Worm (Caenorhabditis elegans) whole organism, mixed stage, embryonic: ENCODE measurements around the gene lect-2.

Experiments
- M03D4.4 ChIP-seq: sonication (generic microtip); optimal IDR thresholded peaks from 2 replicates; lab custom pipeline; 2017; ENCODE audit warnings: mild to moderate bottlenecking, missing genetic modification characterization, missing compliant biosample characterization
- bed-3 ChIP-seq: fragments of 200-800 bp; sonication (Bioruptor generic); optimal IDR thresholded peaks from 3 replicates; lab custom pipeline; 2018; ENCODE audit warnings: mild to moderate bottlenecking, missing genetic modification characterization, moderate library complexity, missing compliant biosample characterization
- blmp-1 ChIP-seq: fragments of 150-350 bp; optimal IDR thresholded peaks from 2 replicates; lab custom pipeline; 2014; ENCODE audit warnings: missing biosample characterization, missing genetic modification characterization
- ceh-39 ChIP-seq: fragments of 150-350 bp; optimal IDR thresholded peaks from 2 replicates; lab custom pipeline; 2014; ENCODE audit warnings: missing biosample characterization, missing genetic modification characterization
- ceh-43 ChIP-seq: fragments of 200-800 bp; sonication (Bioruptor generic); optimal IDR thresholded peaks from 2 replicates; lab custom pipeline; 2018; ENCODE audit warnings: mild to moderate bottlenecking, missing genetic modification characterization, moderate library complexity, missing compliant biosample characterization
- ceh-83 ChIP-seq: fragments of 200-800 bp; sonication (Bioruptor generic); optimal IDR thresholded peaks from 2 replicates; lab custom pipeline; 2018; ENCODE audit warnings: mild to moderate bottlenecking, missing genetic modification characterization, missing compliant biosample characterization
- ces-1 ChIP-seq: fragments of 150-350 bp; optimal IDR thresholded peaks from 2 replicates; lab custom pipeline; 2014; ENCODE audit warnings: missing biosample characterization, missing genetic modification reagents, missing genetic modification characterization
- cnd-1 ChIP-seq: fragments of 200-800 bp; sonication (Bioruptor generic); optimal IDR thresholded peaks from 2 replicates; lab custom pipeline; 2018; ENCODE audit warnings: mild to moderate bottlenecking, missing genetic modification characterization, missing compliant biosample characterization
- drap-1 ChIP-seq: fragments of 200-800 bp; sonication (Bioruptor generic); optimal IDR thresholded peaks from 3 replicates; lab custom pipeline; 2018; ENCODE audit warnings: mild to moderate bottlenecking, missing genetic modification characterization, missing compliant biosample characterization
- elt-1 ChIP-seq: sonication (generic microtip); optimal IDR thresholded peaks from 2 replicates; lab custom pipeline; 2017; ENCODE audit warnings: missing genetic modification characterization, mild to moderate bottlenecking, missing compliant biosample characterization, antibody characterized with exemption, moderate library complexity, borderline replicate concordance; ENCODE audit not compliant: insufficient read depth
- elt-3 ChIP-seq: fragments of 150-350 bp; optimal IDR thresholded peaks from 2 replicates; lab custom pipeline; 2014; ENCODE audit warnings: missing biosample characterization, missing genetic modification characterization
- flh-1 ChIP-seq: fragments of 200-800 bp; sonication (Bioruptor generic); optimal IDR thresholded peaks from 2 replicates; lab custom pipeline; 2018; ENCODE audit warnings: mild to moderate bottlenecking, missing genetic modification characterization, moderate library complexity, missing compliant biosample characterization
- ham-2 ChIP-seq: fragments of 200-800 bp; sonication (Bioruptor generic); optimal IDR thresholded peaks from 2 replicates; lab custom pipeline; 2018; ENCODE audit warnings: mild to moderate bottlenecking, missing genetic modification characterization, missing compliant biosample characterization
- hlh-1 ChIP-seq: fragments of 150-350 bp; optimal IDR thresholded peaks from 2 replicates; lab custom pipeline; 2014; ENCODE audit warnings: missing biosample characterization, missing genetic modification reagents, missing genetic modification characterization
- lin-13 ChIP-seq: fragments of 150-350 bp; optimal IDR thresholded peaks from 2 replicates; lab custom pipeline; 2014; ENCODE audit warnings: missing biosample characterization, missing genetic modification characterization
- lin-32 ChIP-seq: fragments of 200-800 bp; sonication (Bioruptor generic); optimal IDR thresholded peaks from 2 replicates; lab custom pipeline; 2018; ENCODE audit warnings: mild to moderate bottlenecking, missing genetic modification characterization, missing compliant biosample characterization
- lsy-2 ChIP-seq: fragments of 150-350 bp; optimal IDR thresholded peaks from 2 replicates; lab custom pipeline; 2014; ENCODE audit warnings: missing biosample characterization, missing genetic modification characterization
- mab-5 ChIP-seq: fragments of 150-350 bp; optimal IDR thresholded peaks from 2 replicates; lab custom pipeline; 2014; ENCODE audit warnings: missing biosample characterization, missing genetic modification characterization
- mep-1 ChIP-seq: fragments of 150-350 bp; optimal IDR thresholded peaks from 2 replicates; lab custom pipeline; 2017; ENCODE audit warnings: missing biosample characterization, missing genetic modification reagents, missing genetic modification characterization, inconsistent platforms
- mls-2 ChIP-seq: sonication (generic microtip); optimal IDR thresholded peaks from 2 replicates; lab custom pipeline; 2016; ENCODE audit warnings: mild to moderate bottlenecking, missing genetic modification characterization, moderate library complexity, missing compliant biosample characterization
- nhr-12 ChIP-seq: fragments of 150-350 bp; optimal IDR thresholded peaks from 2 replicates; lab custom pipeline; 2014; ENCODE audit warnings: missing biosample characterization, missing genetic modification characterization
- nhr-2 ChIP-seq: fragments of 150-350 bp; optimal IDR thresholded peaks from 2 replicates; lab custom pipeline; 2014; ENCODE audit warnings: missing biosample characterization, missing genetic modification characterization
- nhr-237 ChIP-seq: fragments of 150-350 bp; optimal IDR thresholded peaks from 2 replicates; lab custom pipeline; 2014; ENCODE audit warnings: missing biosample characterization, missing genetic modification characterization
- nhr-28 ChIP-seq: fragments of 150-350 bp; optimal IDR thresholded peaks from 2 replicates; lab custom pipeline; 2014; ENCODE audit warnings: missing biosample characterization, missing genetic modification characterization
- nhr-76 ChIP-seq: sonication (generic microtip); optimal IDR thresholded peaks from 2 replicates; lab custom pipeline; 2017; ENCODE audit warnings: missing biosample characterization, missing genetic modification characterization
- pha-4 ChIP-seq: fragments of 150-350 bp; optimal IDR thresholded peaks from 2 replicates; lab custom pipeline; 2018; ENCODE audit warnings: missing biosample characterization, missing genetic modification reagents, missing genetic modification characterization
- sem-2 ChIP-seq: fragments of 200-800 bp; sonication (Bioruptor generic); optimal IDR thresholded peaks from 2 replicates; lab custom pipeline; 2018; ENCODE audit warnings: mild to moderate bottlenecking, missing genetic modification characterization, missing compliant biosample characterization
- snpc-4 ChIP-seq: fragments of 150-350 bp; optimal IDR thresholded peaks from 2 replicates; lab custom pipeline; 2014; ENCODE audit warnings: missing biosample characterization, missing genetic modification characterization
- sptf-1 ChIP-seq: sonication (generic microtip); optimal IDR thresholded peaks from 2 replicates; lab custom pipeline; 2017; ENCODE audit warnings: mild to moderate bottlenecking, missing genetic modification characterization, moderate library complexity, missing compliant biosample characterization
- tbx-8 ChIP-seq: fragments of 200-800 bp; sonication (Bioruptor generic); optimal IDR thresholded peaks from 2 replicates; lab custom pipeline; 2018; ENCODE audit warnings: mild to moderate bottlenecking, missing genetic modification characterization, moderate library complexity, missing compliant biosample characterization
- unc-120 ChIP-seq: sonication (generic microtip); optimal IDR thresholded peaks from 2 replicates; lab custom pipeline; 2017; ENCODE audit warnings: missing genetic modification characterization, missing compliant biosample characterization; ENCODE audit not compliant: poor library complexity, severe bottlenecking
- unc-39 ChIP-seq: fragments of 150-350 bp; optimal IDR thresholded peaks from 2 replicates; lab custom pipeline; 2014; ENCODE audit warnings: missing biosample characterization, missing genetic modification characterization
- unc-62 ChIP-seq: fragments of 150-350 bp; optimal IDR thresholded peaks from 2 replicates; lab custom pipeline; 2014; ENCODE audit warnings: missing biosample characterization, missing genetic modification reagents, missing genetic modification characterization
- zip-8 ChIP-seq: fragments of 150-350 bp; optimal IDR thresholded peaks from 2 replicates; lab custom pipeline; 2014; ENCODE audit warnings: missing biosample characterization, missing genetic modification characterization
- ztf-11 ChIP-seq: fragments of 150-350 bp; optimal IDR thresholded peaks from 2 replicates; lab custom pipeline; 2014; ENCODE audit warnings: missing biosample characterization, missing genetic modification characterization

lect-2 gene

ce11 chrII:5838453-5838852 is 47.9 kb downstream of the lect-2 start, which contains the start of gene ZK1248.15:
Gene ZK1248.15, minus strand, starts transcription at chrII:5838553.
- TF ChIP-seq drap-1 (GFP tag; lab: Kevin White, UChicago): no peak
- TF ChIP-seq tbx-8 (GFP tag; lab: Kevin White, UChicago): no peak

ce11 chrII:5839227-5839626 is 48.7 kb downstream of the lect-2 start, which contains the start of gene ZK1248.19:
Gene ZK1248.19, minus strand, starts transcription at chrII:5839414.
- TF ChIP-seq ztf-11 (tag; lab: Kevin White, UChicago) (no peak), sptf-1 (tag; lab: Kevin White, UChicago) (no peak), ceh-83 (GFP tag; lab: Kevin White, UChicago) (no peak), drap-1 (GFP tag; lab: Kevin White, UChicago) (no peak), sem-2 (no peak), elt-3 (no peak), unc-39 (tag; lab: Kevin White, UChicago) (no peak), ceh-43 (GFP tag; lab: Kevin White, UChicago) (no peak), mls-2 (no peak), nhr-2 (tag; lab: Kevin White, UChicago) (no peak), nhr-237 (peak; percentile 7), lin-13 (tag; lab: Kevin White, UChicago) (no peak), tbx-8 (GFP tag; lab: Kevin White, UChicago) (no peak), unc-62 (no peak), nhr-12 (tag; lab: Kevin White, UChicago) (no peak), ces-1 (GFP tag; lab: Kevin White, UChicago) (peak; percentile 41), pha-4 (no peak), hlh-1 (tag; lab: Kevin White, UChicago) (peak; percentile 16), ceh-39 (no peak)

- TF ChIP-seq blmp-1 (no peak), tbx-8 (GFP tag; lab: Kevin White, UChicago) (no peak), hlh-1 (tag; lab: Kevin White, UChicago) (peak; percentile 55), M03D4.4 (no peak), ham-2 (GFP tag; lab: Kevin White, UChicago) (no peak), cnd-1 (tag; lab: Kevin White, UChicago) (no peak), lin-32 (GFP tag; lab: Kevin White, UChicago) (no peak), bed-3 (GFP tag; lab: Kevin White, UChicago) (no peak), ztf-11 (tag; lab: Kevin White, UChicago) (no peak), sptf-1 (tag; lab: Kevin White, UChicago) (no peak), mab-5 (peak; percentile 58), elt-3 (no peak), unc-62 (peak; percentile 76), drap-1 (GFP tag; lab: Kevin White, UChicago) (no peak), snpc-4 (no peak), zip-8 (no peak), nhr-237 (no peak), ceh-39 (no peak), nhr-12 (tag; lab: Kevin White, UChicago) (no peak), elt-1 (tag; lab: Kevin White, UChicago) (no peak), unc-120 (tag; lab: Kevin White, UChicago) (peak; percentile 75)
Measured at ce11 chrII:5841053-5841547, 50.6 kb downstream of the lect-2 start, which contains the start of gene lec-5. Gene lec-5, minus strand, starts transcription at chrII:5841103.

ce11 chrII:5841866-5842265 is 51.3 kb downstream of the lect-2 start, which contains the start of gene nep-25:
Gene nep-25, plus strand, starts transcription at chrII:5842240.
- TF ChIP-seq mep-1 (no peak), ceh-39 (no peak), ceh-43 (GFP tag; lab: Kevin White, UChicago) (no peak), sptf-1 (tag; lab: Kevin White, UChicago) (no peak), lsy-2 (tag; lab: Kevin White, UChicago) (no peak), nhr-76 (tag; lab: Kevin White, UChicago) (no peak), nhr-28 (no peak), blmp-1 (no peak), ces-1 (GFP tag; lab: Kevin White, UChicago) (no peak), cnd-1 (tag; lab: Kevin White, UChicago) (no peak), mls-2 (no peak), flh-1 (GFP tag; lab: Kevin White, UChicago) (no peak)
